Fruit fly (Drosophila melanogaster): ENCODE data around the gene Mgat4a.

Gene Mgat4a

DNA sequence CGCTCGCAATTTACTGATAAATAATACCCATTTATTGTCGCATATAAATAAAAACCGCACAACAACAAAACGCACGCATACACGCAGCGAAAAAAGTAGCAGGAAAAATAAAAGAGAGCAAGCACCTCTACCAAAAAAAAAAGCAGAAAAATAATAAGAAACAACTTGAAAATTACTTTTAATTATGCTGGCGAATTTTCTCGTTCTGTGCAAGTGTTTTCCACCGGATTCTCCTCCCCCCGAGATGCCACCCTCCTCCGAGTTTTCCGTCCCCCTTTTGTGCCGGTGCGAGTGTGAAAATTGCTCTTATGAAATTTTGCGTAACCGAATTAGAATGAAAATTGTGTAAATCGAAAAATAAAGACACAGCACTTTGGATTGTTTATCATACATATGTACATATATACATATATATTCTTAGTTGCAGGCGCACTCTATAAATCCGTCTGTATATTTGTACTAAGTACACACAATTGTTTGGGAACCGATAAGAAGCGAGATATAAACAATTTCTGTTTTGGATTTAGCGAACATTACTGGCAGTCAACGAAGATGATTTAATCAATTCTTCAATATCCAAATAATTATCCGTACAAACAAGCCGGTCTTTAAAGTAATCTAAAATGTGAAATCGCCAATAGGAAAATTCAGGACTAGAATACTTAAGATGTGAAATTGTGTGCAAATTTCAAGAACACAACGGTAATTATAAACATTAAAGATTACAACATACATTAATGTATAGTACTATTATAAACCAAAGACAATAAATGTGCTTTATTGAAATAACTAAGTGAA, 29.2 kb downstream of the Mgat4a start:
- TF ChIP-seq usp (GFP tag; optimal IDR thresholded peaks at IDR 0.05) (no peak), rgr (GFP tag; optimal IDR thresholded peaks at IDR 0.05) (no peak), Abd-B (GFP tag; optimal IDR thresholded peaks at IDR 0.05) (no peak), Jra (GFP tag; optimal IDR thresholded peaks at IDR 0.05) (no peak), brk (GFP tag; optimal IDR thresholded peaks at IDR 0.05) (no peak), HLH106 (tag; optimal IDR thresholded peaks at IDR 0.05) (no peak), sage (GFP tag; optimal IDR thresholded peaks at IDR 0.05) (no peak), psq (GFP tag; optimal IDR thresholded peaks at IDR 0.05) (no peak), CrebA (GFP tag; optimal IDR thresholded peaks at IDR 0.05; ENCODE audit: borderline replicate concordance) (no peak)

DNA sequence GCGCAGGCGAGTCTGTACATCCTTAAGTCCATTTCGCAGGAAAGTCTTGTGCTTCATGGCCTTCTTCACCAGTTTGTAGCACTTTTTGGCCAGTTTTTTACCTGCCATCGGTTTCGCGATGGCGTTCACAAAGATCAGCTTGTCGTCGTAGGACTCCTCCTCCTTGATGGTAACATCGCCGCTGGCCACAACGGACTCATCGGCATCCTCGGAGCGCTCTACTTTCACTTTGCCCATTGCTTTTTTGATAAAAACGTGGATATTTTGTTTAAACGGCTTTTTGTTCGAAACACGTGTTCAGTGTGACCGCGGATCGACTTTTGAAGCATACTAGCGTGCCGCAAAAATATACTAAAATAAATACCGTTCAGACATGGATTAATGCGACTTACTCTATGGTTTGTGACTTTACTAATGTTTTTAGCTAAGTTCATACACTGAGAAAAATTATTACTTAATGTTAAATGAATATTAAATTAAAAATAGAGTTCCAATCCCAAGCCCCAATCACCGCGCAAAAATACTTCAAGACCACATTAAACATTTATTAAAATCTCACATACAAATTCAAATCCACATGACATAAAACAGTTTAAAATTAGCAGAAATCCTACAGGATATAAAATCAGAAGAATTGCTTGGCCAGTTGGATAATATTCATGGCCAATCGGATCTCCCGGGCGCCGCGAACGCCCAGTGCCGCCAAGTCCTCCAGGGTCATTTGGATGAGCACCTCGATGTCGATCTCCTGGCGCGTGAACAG, 40.2 kb downstream of the Mgat4a start, which contains the start of gene NHP2:
NHP2 (minus strand) TSS at position 315 of the 763 bp plus-strand sequence.
- peak; percentile 60 for TF ChIP-seq ey (GFP tag; optimal IDR thresholded peaks at IDR 0.05)
- TF ChIP-seq h (GFP tag; optimal IDR thresholded peaks at IDR 0.05), result peak; percentile 76
- no peak for TF ChIP-seq brk (GFP tag; optimal IDR thresholded peaks at IDR 0.05)
- no peak for TF ChIP-seq woc (GFP tag; optimal IDR thresholded peaks at IDR 0.05)
- TF ChIP-seq sv (GFP tag; optimal IDR thresholded peaks at IDR 0.05), result peak; percentile 47
- peak; percentile 68 for TF ChIP-seq fru (GFP tag; optimal IDR thresholded peaks at IDR 0.05)
- no peak for TF ChIP-seq dmrt93B (GFP tag; optimal IDR thresholded peaks at IDR 0.05)
- no peak for TF ChIP-seq Vsx2 (GFP tag; optimal IDR thresholded peaks at IDR 0.05; ENCODE audit: partially characterized antibody)
- TF ChIP-seq Sp1 (GFP tag; optimal IDR thresholded peaks at IDR 0.05), result peak; percentile 72
- TF ChIP-seq Dif (GFP tag; optimal IDR thresholded peaks at IDR 0.05; ENCODE audit: partially characterized antibody), result no peak
- no peak for TF ChIP-seq Abd-B (GFP tag; optimal IDR thresholded peaks at IDR 0.05)
- no peak for TF ChIP-seq dl (GFP tag; optimal IDR thresholded peaks at IDR 0.05; ENCODE audit: insufficient read depth in 1 of 2, partially characterized antibody in 2 of 2)
- TF ChIP-seq OdsH (GFP tag; optimal IDR thresholded peaks at IDR 0.05), result peak; percentile 65
- peak in 1 of 2 experiments; percentile 78 for TF ChIP-seq foxo (GFP tag; optimal IDR thresholded peaks at IDR 0.05)
- TF ChIP-seq CrebA (GFP tag; optimal IDR thresholded peaks at IDR 0.05; ENCODE audit: borderline replicate concordance), result no peak
- TF ChIP-seq CG32264 (GFP tag; optimal IDR thresholded peaks at IDR 0.05), result peak; percentile 35
- TF ChIP-seq Jra (GFP tag; optimal IDR thresholded peaks at IDR 0.05), result no peak
- TF ChIP-seq Hr83 (GFP tag; optimal IDR thresholded peaks at IDR 0.05; ENCODE audit: poor library complexity, severe bottlenecking), result no peak
- TF ChIP-seq Mio (GFP tag; optimal IDR thresholded peaks at IDR 0.05), result no peak
- no peak for TF ChIP-seq GATAd (GFP tag; optimal IDR thresholded peaks at IDR 0.05)
- peak; percentile 20 for TF ChIP-seq Rel (GFP tag; optimal IDR thresholded peaks at IDR 0.05)
- TF ChIP-seq Rel (tag; optimal IDR thresholded peaks at IDR 0.05), result peak; percentile 48
- no peak for TF ChIP-seq tai (GFP tag; optimal IDR thresholded peaks at IDR 0.05)
- TF ChIP-seq Hr78 (GFP tag; optimal IDR thresholded peaks at IDR 0.05), result no peak
- TF ChIP-seq lola (GFP tag; optimal IDR thresholded peaks at IDR 0.05), result no peak
- peak; percentile 74 for TF ChIP-seq sage (GFP tag; optimal IDR thresholded peaks at IDR 0.05)
- no peak for TF ChIP-seq pan (optimal IDR thresholded peaks at IDR 0.05)
- TF ChIP-seq N (GFP tag; optimal IDR thresholded peaks at IDR 0.05), result no peak
- TF ChIP-seq dsf (GFP tag; optimal IDR thresholded peaks at IDR 0.05; ENCODE audit: borderline replicate concordance), result no peak
- peak; percentile 38 for TF ChIP-seq Myc (optimal IDR thresholded peaks at IDR 0.05)
- no peak for TF ChIP-seq rgr (GFP tag; optimal IDR thresholded peaks at IDR 0.05)
- peak; percentile 75 for TF ChIP-seq HLH106 (tag; optimal IDR thresholded peaks at IDR 0.05)
- peak; percentile 35 for TF ChIP-seq psq (GFP tag; optimal IDR thresholded peaks at IDR 0.05)
- no peak for TF ChIP-seq Hnf4 (GFP tag; optimal IDR thresholded peaks at IDR 0.05)
- no peak for TF ChIP-seq jim (GFP tag; optimal IDR thresholded peaks at IDR 0.05)
- TF ChIP-seq usp (GFP tag; optimal IDR thresholded peaks at IDR 0.05), result no peak
- no peak for TF ChIP-seq br (GFP tag; optimal IDR thresholded peaks at IDR 0.05)
- TF ChIP-seq CG9705 (GFP tag; optimal IDR thresholded peaks at IDR 0.05), result peak; percentile 53
- TF ChIP-seq Dfd (GFP tag; optimal IDR thresholded peaks at IDR 0.05), result no peak
